Worm (Caenorhabditis elegans): ENCODE results near the gene fbxa-30.

ce11 chrIII:1249111-1249583 lies 26.3 kb downstream of the fbxa-30 start, which contains the start of the genes fbxa-76 and fbxa-77:
- no peak for TF ChIP-seq ceh-82 (tag; optimal IDR thresholded peaks at IDR 0.05)
- TF ChIP-seq unc-39 (tag; optimal IDR thresholded peaks at IDR 0.05): no peak
- TF ChIP-seq ama-1 (optimal IDR thresholded peaks at IDR 0.05): no peak
- TF ChIP-seq unc-62 (GFP tag; optimal IDR thresholded peaks at IDR 0.05): no peak

Measured in whole organism, L3 larva.